Worm (Caenorhabditis elegans) whole organism, late embryonic: ENCODE measurements around the gene col-161.

Experiments used
- ceh-14 ChIP-seq: sonication (generic microtip); optimal IDR thresholded peaks from 2 replicates; lab custom pipeline; 2016; ENCODE audit warnings: missing genotype, missing genetic modification characterization, missing compliant biosample characterization
- ceh-30 ChIP-seq: fragments of 150-350 bp; optimal IDR thresholded peaks from 2 replicates; lab custom pipeline; 2014; ENCODE audit warnings: missing biosample characterization, missing genetic modification characterization
- ceh-34 ChIP-seq: sonication (generic microtip); optimal IDR thresholded peaks from 2 replicates; lab custom pipeline; 2016; ENCODE audit warnings: mild to moderate bottlenecking, missing genetic modification characterization, missing compliant biosample characterization
- gmeb-2 ChIP-seq: sonication (generic microtip); optimal IDR thresholded peaks from 2 replicates; lab custom pipeline; 2016; ENCODE audit warnings: missing genetic modification characterization, inconsistent platforms, missing compliant biosample characterization
- pqm-1 ChIP-seq: sonication (generic microtip); optimal IDR thresholded peaks from 2 replicates; lab custom pipeline; 2016; ENCODE audit warnings: missing genetic modification characterization, missing compliant biosample characterization

ce11 chrV:13286525-13286924 is 31.3 kb downstream of the col-161 start:
- no peak for TF ChIP-seq pqm-1 (tag; lab: Kevin White, UChicago)
- TF ChIP-seq ceh-34 (tag; lab: Kevin White, UChicago), result no peak
- no peak for TF ChIP-seq ceh-30 (tag; lab: Kevin White, UChicago)
- TF ChIP-seq gmeb-2 (tag; lab: Kevin White, UChicago), result no peak
- no peak for TF ChIP-seq ceh-14 (tag; lab: Kevin White, UChicago)
